Fruit fly (Drosophila melanogaster) whole organism, embryonic: ENCODE results near the gene veli.

Experiments used
- Blimp-1 ChIP-seq: fragments of 200-800 bp; sonication (Bioruptor generic); optimal IDR thresholded peaks from 3 replicates; lab custom pipeline; 2018; ENCODE audit warnings: missing biosample characterization, missing genetic modification characterization, mild to moderate bottlenecking, moderate library complexity, missing genetic modification reagents
- CG13296 ChIP-seq: fragments of 200-800 bp; sonication (Bioruptor generic); optimal IDR thresholded peaks from 3 replicates; lab custom pipeline; 2018; ENCODE audit warnings: missing biosample characterization, mild to moderate bottlenecking, missing genetic modification characterization
- CG14965 ChIP-seq: fragments of 200-800 bp; sonication (Bioruptor generic); optimal IDR thresholded peaks from 2 replicates; lab custom pipeline; 2016; ENCODE audit warnings: missing biosample characterization, missing genetic modification characterization, borderline replicate concordance
- CG17186 ChIP-seq: fragments of 200-800 bp; sonication (Bioruptor generic); optimal IDR thresholded peaks from 3 replicates; lab custom pipeline; 2017; ENCODE audit warnings: missing biosample characterization, missing genetic modification reagents, missing genetic modification characterization
- CG17568 ChIP-seq: fragments of 200-800 bp; sonication (Bioruptor generic); optimal IDR thresholded peaks from 2 replicates; lab custom pipeline; 2018; ENCODE audit warnings: missing biosample characterization, mild to moderate bottlenecking, missing genetic modification characterization, moderate library complexity
- CG17829 ChIP-seq: fragments of 200-800 bp; optimal IDR thresholded peaks from 2 replicates; lab custom pipeline; 2019; ENCODE audit warnings: missing biosample characterization, mild to moderate bottlenecking, missing genetic modification characterization, moderate library complexity
- CG18262 ChIP-seq: fragments of 200-800 bp; optimal IDR thresholded peaks from 3 replicates; lab custom pipeline; 2019; ENCODE audit warnings: missing biosample characterization, mild to moderate bottlenecking, missing genetic modification characterization, moderate library complexity
- CG2129 ChIP-seq: fragments of 200-800 bp; sonication (Bioruptor generic); IDR thresholded peaks from 2 replicates; pipeline ENCODE4 v1.3.6; 2022; ENCODE audit warnings: missing biosample characterization, missing genetic modification characterization; ENCODE audit not compliant: partially characterized antibody
- CG2199 ChIP-seq: fragments of 200-800 bp; sonication (Bioruptor generic); IDR thresholded peaks from 3 replicates; pipeline ENCODE4 v1.3.6; 2022; ENCODE audit warnings: missing biosample characterization, missing genetic modification characterization
- CG2202 ChIP-seq: fragments of 200-800 bp; sonication (Bioruptor generic); optimal IDR thresholded peaks from 2 replicates; lab custom pipeline; 2018; ENCODE audit warnings: missing biosample characterization, mild to moderate bottlenecking, missing genetic modification characterization
- CG32767 ChIP-seq: fragments of 200-800 bp; sonication (Bioruptor generic); IDR thresholded peaks from 2 replicates; pipeline ENCODE4 v1.3.6; 2022; ENCODE audit warnings: missing biosample characterization, missing genetic modification characterization
- CG33213 ChIP-seq: fragments of 200-800 bp; sonication (Bioruptor generic); optimal IDR thresholded peaks from 3 replicates; lab custom pipeline; 2016; ENCODE audit warnings: missing biosample characterization, missing genetic modification characterization
- CG3838 ChIP-seq: fragments of 200-800 bp; sonication (Bioruptor generic); optimal IDR thresholded peaks from 3 replicates; lab custom pipeline; 2016; ENCODE audit warnings: missing biosample characterization, missing genetic modification characterization
- CG5180 ChIP-seq: fragments of 200-800 bp; sonication (Bioruptor generic); optimal IDR thresholded peaks from 3 replicates; lab custom pipeline; 2017; ENCODE audit warnings: missing biosample characterization, missing genetic modification characterization, mild to moderate bottlenecking, moderate library complexity, missing genetic modification reagents
- CG5953 ChIP-seq: fragments of 200-800 bp; sonication (Bioruptor generic); IDR thresholded peaks from 2 replicates; pipeline ENCODE4 v1.3.6; 2022; ENCODE audit warnings: missing biosample characterization, missing genetic modification characterization
- CG6254 ChIP-seq: fragments of 200-800 bp; sonication (Bioruptor generic); optimal IDR thresholded peaks from 3 replicates; lab custom pipeline; 2017; ENCODE audit warnings: mild to moderate bottlenecking, missing biosample characterization, missing genetic modification reagents, missing genetic modification characterization
- CG7786 ChIP-seq: fragments of 200-800 bp; sonication (Bioruptor generic); optimal IDR thresholded peaks from 2 replicates; lab custom pipeline; 2016; ENCODE audit warnings: missing biosample characterization, missing genetic modification characterization
- CG8924 ChIP-seq: fragments of 200-800 bp; optimal IDR thresholded peaks from 3 replicates; lab custom pipeline; 2019; ENCODE audit warnings: missing biosample characterization, mild to moderate bottlenecking, missing genetic modification characterization, moderate library complexity
- CG9437 ChIP-seq: fragments of 200-800 bp; sonication (Bioruptor generic); optimal IDR thresholded peaks from 2 replicates; lab custom pipeline; 2018; ENCODE audit warnings: missing biosample characterization, mild to moderate bottlenecking, missing genetic modification characterization
- CG9876 ChIP-seq: fragments of 200-800 bp; sonication (Bioruptor generic); optimal IDR thresholded peaks from 2 replicates; lab custom pipeline; 2016; ENCODE audit warnings: missing biosample characterization, missing genetic modification characterization
- Doc3 ChIP-seq: fragments of 200-800 bp; sonication (Bioruptor generic); IDR thresholded peaks from 3 replicates; pipeline ENCODE4 v1.3.6; 2022; ENCODE audit warnings: missing biosample characterization, missing genetic modification characterization; ENCODE audit not compliant: partially characterized antibody
- Eip74EF ChIP-seq, 2 experiments: fragments of 200-800 bp in 1 of 2; fragments of >200 bp in 1 of 2; sonication (Bioruptor generic) in 1 of 2; optimal IDR thresholded peaks; 2 replicates each; lab custom pipeline; 2017 to 2019; ENCODE audit warnings: missing biosample characterization in 2 of 2, missing genetic modification characterization in 2 of 2, mild to moderate bottlenecking in 1 of 2, moderate library complexity in 1 of 2
- Ets65A ChIP-seq: fragments of 200-800 bp; sonication (Bioruptor generic); peaks from one replicate; lab custom pipeline; 2016; ENCODE audit warnings: missing biosample characterization, missing genetic modification characterization
- HHEX ChIP-seq: fragments of 200-800 bp; sonication (Bioruptor generic); optimal IDR thresholded peaks from 3 replicates; lab custom pipeline; 2017; ENCODE audit warnings: missing biosample characterization, mild to moderate bottlenecking, missing genetic modification characterization, missing genetic modification reagents
- HLHmδ ChIP-seq: fragments of 200-800 bp; sonication (Bioruptor generic); optimal IDR thresholded peaks from 2 replicates; lab custom pipeline; 2018; ENCODE audit warnings: missing biosample characterization, mild to moderate bottlenecking, missing genetic modification characterization, moderate library complexity
- HmgD ChIP-seq: fragments of 200-800 bp; sonication (Bioruptor generic); optimal IDR thresholded peaks from 3 replicates; lab custom pipeline; 2016; ENCODE audit warnings: missing biosample characterization, missing genetic modification characterization
- Jarid2 ChIP-seq: fragments of 200-800 bp; sonication (Bioruptor generic); optimal IDR thresholded peaks from 3 replicates; lab custom pipeline; 2017; ENCODE audit warnings: mild to moderate bottlenecking, missing biosample characterization, missing genetic modification reagents, missing genetic modification characterization
- Meics ChIP-seq: fragments of 200-800 bp; sonication (Bioruptor generic); optimal IDR thresholded peaks from 2 replicates; lab custom pipeline; 2017; ENCODE audit warnings: missing biosample characterization, mild to moderate bottlenecking, missing genetic modification characterization
- Nf-YB ChIP-seq: fragments of 200-800 bp; sonication (Bioruptor generic); optimal IDR thresholded peaks from 3 replicates; lab custom pipeline; 2019; ENCODE audit warnings: missing biosample characterization, mild to moderate bottlenecking, missing genetic modification characterization, moderate library complexity
- Opbp ChIP-seq: fragments of 200-800 bp; sonication (Bioruptor generic); IDR thresholded peaks from 3 replicates; pipeline ENCODE4 v1.3.6; 2022; ENCODE audit warnings: missing biosample characterization, missing genetic modification characterization; ENCODE audit not compliant: partially characterized antibody
- Poxn ChIP-seq: fragments of 200-800 bp; sonication (Bioruptor generic); IDR thresholded peaks from 2 replicates; pipeline ENCODE4 v1.3.6; 2022; ENCODE audit warnings: missing biosample characterization, missing genetic modification characterization
- Scr ChIP-seq: fragments of 200-800 bp; sonication (Bioruptor generic); IDR thresholded peaks from 2 replicates; pipeline ENCODE4 v1.3.6; 2022; ENCODE audit warnings: missing biosample characterization, missing genetic modification characterization; ENCODE audit not compliant: partially characterized antibody
- Spps ChIP-seq: fragments of 200-800 bp; sonication (Bioruptor generic); optimal IDR thresholded peaks from 2 replicates; lab custom pipeline; 2018; ENCODE audit warnings: missing biosample characterization, mild to moderate bottlenecking, missing genetic modification characterization
- al ChIP-seq: fragments of 200-800 bp; sonication (Bioruptor generic); IDR thresholded peaks from 2 replicates; pipeline ENCODE4 v1.3.6; 2022; ENCODE audit warnings: missing biosample characterization, missing genetic modification characterization
- amos ChIP-seq: fragments of 200-800 bp; sonication (Bioruptor generic); IDR thresholded peaks from 2 replicates; pipeline ENCODE4 v1.3.6; 2022; ENCODE audit warnings: missing biosample characterization, missing genetic modification characterization; ENCODE audit not compliant: partially characterized antibody
- ato ChIP-seq: fragments of 200-800 bp; sonication (Bioruptor generic); IDR thresholded peaks from 2 replicates; pipeline ENCODE4 v1.3.6; 2022; ENCODE audit warnings: missing biosample characterization, missing genetic modification characterization; ENCODE audit not compliant: partially characterized antibody
- chm ChIP-seq: fragments of 200-800 bp; sonication (Bioruptor generic); IDR thresholded peaks from 2 replicates; pipeline ENCODE4 v1.3.6; 2022; ENCODE audit warnings: missing biosample characterization, missing genetic modification characterization
- eve ChIP-seq, 2 experiments: fragments of >200 bp; optimal IDR thresholded peaks; 2 replicates each; lab custom pipeline; 2017; ENCODE audit warnings: missing biosample characterization in 2 of 2, missing genetic modification characterization in 2 of 2
- fu2 ChIP-seq: fragments of 200-800 bp; sonication (Bioruptor generic); optimal IDR thresholded peaks from 2 replicates; lab custom pipeline; 2016; ENCODE audit warnings: missing biosample characterization, missing genetic modification characterization
- ham ChIP-seq: fragments of 200-800 bp; sonication (Bioruptor generic); IDR thresholded peaks from 2 replicates; pipeline ENCODE4 v1.3.6; 2022; ENCODE audit warnings: missing biosample characterization, missing genetic modification characterization
- her ChIP-seq: fragments of 200-800 bp; sonication (Bioruptor generic); optimal IDR thresholded peaks from 2 replicates; lab custom pipeline; 2016; ENCODE audit warnings: missing biosample characterization, missing genetic modification characterization
- jigr1 ChIP-seq: fragments of 200-800 bp; sonication (Bioruptor generic); IDR thresholded peaks from 3 replicates; pipeline ENCODE4 v1.3.6; 2022; ENCODE audit warnings: missing biosample characterization, missing genetic modification characterization
- lbe ChIP-seq: fragments of 200-800 bp; sonication (Bioruptor generic); optimal IDR thresholded peaks from 2 replicates; lab custom pipeline; 2016; ENCODE audit warnings: missing biosample characterization, mild to moderate bottlenecking, missing genetic modification characterization
- lmd ChIP-seq: fragments of 200-800 bp; sonication (Bioruptor generic); IDR thresholded peaks from 2 replicates; pipeline ENCODE4 v1.3.6; 2022; ENCODE audit warnings: missing biosample characterization, missing genetic modification characterization
- org-1 ChIP-seq: fragments of 200-800 bp; sonication (Bioruptor generic); optimal IDR thresholded peaks from 2 replicates; lab custom pipeline; 2017; ENCODE audit warnings: missing biosample characterization, missing genetic modification characterization
- ranshi ChIP-seq: fragments of 200-800 bp; sonication (Bioruptor generic); IDR thresholded peaks from 2 replicates; pipeline ENCODE4 v1.3.6; 2022; ENCODE audit warnings: missing biosample characterization, missing genetic modification characterization
- sd ChIP-seq: fragments of 200-800 bp; sonication (Bioruptor generic); optimal IDR thresholded peaks from 3 replicates; lab custom pipeline; 2018; ENCODE audit warnings: missing biosample characterization, mild to moderate bottlenecking, missing genetic modification characterization, moderate library complexity
- sima ChIP-seq: fragments of 200-800 bp; sonication (Bioruptor generic); optimal IDR thresholded peaks from 2 replicates; lab custom pipeline; 2016; ENCODE audit warnings: missing biosample characterization, missing genetic modification characterization
- sna ChIP-seq: fragments of 200-800 bp; sonication (Bioruptor generic); IDR thresholded peaks from 2 replicates; pipeline ENCODE4 v1.3.6; 2022; ENCODE audit warnings: missing biosample characterization, missing genetic modification characterization; ENCODE audit not compliant: partially characterized antibody
- zf30C ChIP-seq: fragments of 200-800 bp; sonication (Bioruptor generic); optimal IDR thresholded peaks from 3 replicates; lab custom pipeline; 2018; ENCODE audit warnings: missing biosample characterization, mild to moderate bottlenecking, missing genetic modification characterization

Gene veli

DNA sequence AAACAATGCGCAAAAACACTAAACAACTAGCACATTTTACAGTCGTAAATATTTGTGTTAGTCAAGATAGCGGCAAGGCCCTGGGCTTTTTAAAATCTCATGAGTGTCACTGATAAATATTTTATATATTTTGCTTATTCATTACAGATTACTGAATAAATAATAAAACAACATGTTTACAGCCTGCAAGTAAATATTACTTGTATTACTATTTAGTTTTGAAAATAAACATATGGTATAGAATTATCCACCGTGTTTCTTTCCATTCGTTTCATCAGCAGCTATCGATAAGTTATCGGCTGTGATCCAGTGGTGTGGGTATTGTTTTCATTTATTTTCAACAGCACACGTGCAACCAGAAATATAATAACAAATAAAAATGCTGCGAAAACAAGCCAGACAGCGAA, 9.2 kb upstream of the veli start, which contains the start of the genes shams and CG11920 (continued):
- no peak for TF ChIP-seq ham (GFP tag; lab: Robert Waterston, UW)
- no peak for TF ChIP-seq fu2
- TF ChIP-seq jigr1 = no peak
- no peak for TF ChIP-seq Eip74EF (GFP tag; optimal IDR thresholded peaks at IDR 0.05; lab: Kevin White, UChicago)
- TF ChIP-seq ato (GFP tag; lab: Robert Waterston, UW) = peak; percentile 57; the same call in 1 of the 2 replicates
- TF ChIP-seq Spps (tag; lab: Kevin White, UChicago) = peak; percentile 3
- peak; percentile 88 for TF ChIP-seq CG8924 (tag; lab: Kevin White, UChicago)
- no peak for TF ChIP-seq al (GFP tag; lab: Robert Waterston, UW)
- no peak for TF ChIP-seq CG5953 (GFP tag; lab: Robert Waterston, UW)
- no peak for TF ChIP-seq CG2199 (GFP tag; lab: Robert Waterston, UW)
- TF ChIP-seq chm (GFP tag; lab: Robert Waterston, UW) = no peak
- TF ChIP-seq CG13296 (GFP tag; lab: Kevin White, UChicago) = no peak
- no peak for TF ChIP-seq CG14965 (GFP tag; lab: Kevin White, UChicago)
- TF ChIP-seq CG3838 (GFP tag; lab: Kevin White, UChicago) = peak; percentile 36
- no peak for TF ChIP-seq CG2202 (tag; lab: Kevin White, UChicago)
- no peak for TF ChIP-seq CG2129 (GFP tag; lab: Robert Waterston, UW)
- no peak for TF ChIP-seq sima (GFP tag; lab: Kevin White, UChicago)
- no peak for TF ChIP-seq CG6254 (GFP tag; lab: Kevin White, UChicago)
- TF ChIP-seq Scr (GFP tag; lab: Robert Waterston, UW) = peak; percentile 66
- no peak for TF ChIP-seq HLHmδ (GFP tag; lab: Kevin White, UChicago)
- no peak for TF ChIP-seq org-1
- TF ChIP-seq CG17568 (GFP tag; lab: Kevin White, UChicago) = peak; percentile 31
- peak; percentile 69 for TF ChIP-seq CG17829 (tag; lab: Kevin White, UChicago)
- TF ChIP-seq CG17186 (GFP tag; lab: Kevin White, UChicago) = peak; percentile 14
- no peak for TF ChIP-seq HmgD (GFP tag; lab: Kevin White, UChicago)
- TF ChIP-seq zf30C (GFP tag; lab: Kevin White, UChicago) = no peak
- no peak for TF ChIP-seq HHEX (GFP tag; lab: Kevin White, UChicago)
- no peak for TF ChIP-seq CG9876
- TF ChIP-seq CG5180 (GFP tag; lab: Kevin White, UChicago) = no peak
- no peak; the same call in 1 of the 2 replicates for TF ChIP-seq sna (GFP tag; lab: Robert Waterston, UW)
- TF ChIP-seq Meics (GFP tag; lab: Kevin White, UChicago) = no peak
- TF ChIP-seq Jarid2 (GFP tag; lab: Kevin White, UChicago) = no peak
- TF ChIP-seq Nf-YB (GFP tag; lab: Kevin White, UChicago) = peak; percentile 24
- no peak for TF ChIP-seq sd (tag; lab: Kevin White, UChicago)
- no peak for TF ChIP-seq CG33213
- TF ChIP-seq Blimp-1 = no peak
- TF ChIP-seq lmd (GFP tag; lab: Robert Waterston, UW) = no peak
- TF ChIP-seq CG7786 (GFP tag; lab: Kevin White, UChicago) = no peak
- peak; percentile 3 for TF ChIP-seq CG18262
- TF ChIP-seq lbe = peak; percentile 59
- TF ChIP-seq amos = no peak; the same call in 1 of the 2 replicates
- no peak for TF ChIP-seq Ets65A (GFP tag; lab: Kevin White, UChicago)
- no peak for TF ChIP-seq ranshi (GFP tag; lab: Robert Waterston, UW)
- no peak for TF ChIP-seq CG32767
- peak; percentile 2 for TF ChIP-seq CG9437 (GFP tag; lab: Kevin White, UChicago)
- TF ChIP-seq eve (GFP tag; optimal IDR thresholded peaks at IDR 0.05; lab: Kevin White, UChicago) = no peak
- no peak for TF ChIP-seq Poxn (GFP tag; lab: Robert Waterston, UW)
- TF ChIP-seq her (GFP tag; lab: Kevin White, UChicago) = no peak
- 0 out of 3 replicates have a peak, but pooled peaks have one; percentile 36 for TF ChIP-seq Doc3 (GFP tag; lab: Robert Waterston, UW)
- TF ChIP-seq Opbp (GFP tag; lab: Robert Waterston, UW) = peak; percentile 47; the same call in 1 of the 3 replicates
